Fruit fly (Drosophila melanogaster): ENCODE measurements around the gene CG5835.

Gene CG5835

DNA sequence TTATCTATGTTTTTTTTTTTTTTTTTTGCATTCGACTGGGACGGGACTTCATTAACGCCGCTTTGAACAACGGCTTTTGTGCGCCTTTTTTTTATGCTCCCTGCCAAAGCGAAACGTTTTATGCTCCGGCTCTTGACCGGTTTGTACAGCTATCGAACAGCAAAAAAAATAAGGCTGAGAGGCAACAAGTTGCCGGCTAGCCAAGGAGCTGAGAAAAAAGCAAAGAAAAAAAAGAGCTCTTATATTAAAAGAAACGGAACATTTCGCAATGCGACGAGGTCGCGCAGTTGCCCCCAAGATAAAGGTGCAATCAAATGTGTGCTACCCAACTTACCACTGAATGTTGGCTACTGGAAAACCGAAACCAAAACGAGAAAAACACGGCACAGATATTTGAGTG, 47.0 kb downstream of the CG5835 start:
- no peak for TF ChIP-seq noc (tag; optimal IDR thresholded peaks at IDR 0.05)

DNA sequence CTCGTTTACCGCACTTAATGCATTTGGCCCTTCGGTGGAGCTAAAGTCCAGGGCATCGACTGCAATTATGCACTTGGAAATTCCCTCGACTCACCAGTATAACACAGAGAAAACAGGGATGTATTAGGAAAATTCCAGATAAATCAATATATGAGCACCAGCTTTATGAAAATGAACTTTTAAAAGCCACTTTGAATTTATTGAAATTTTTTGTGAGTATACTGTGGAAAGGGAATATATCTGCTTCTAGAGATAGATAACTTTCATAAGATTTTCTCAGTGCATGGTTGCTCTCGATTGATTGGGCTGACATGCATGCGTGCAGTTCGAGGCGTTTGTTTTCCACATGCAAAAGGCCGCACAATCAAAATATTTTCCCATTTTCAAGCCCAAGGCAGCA, 47.7 kb downstream of the CG5835 start:
- no peak for TF ChIP-seq noc (tag; optimal IDR thresholded peaks at IDR 0.05)

DNA sequence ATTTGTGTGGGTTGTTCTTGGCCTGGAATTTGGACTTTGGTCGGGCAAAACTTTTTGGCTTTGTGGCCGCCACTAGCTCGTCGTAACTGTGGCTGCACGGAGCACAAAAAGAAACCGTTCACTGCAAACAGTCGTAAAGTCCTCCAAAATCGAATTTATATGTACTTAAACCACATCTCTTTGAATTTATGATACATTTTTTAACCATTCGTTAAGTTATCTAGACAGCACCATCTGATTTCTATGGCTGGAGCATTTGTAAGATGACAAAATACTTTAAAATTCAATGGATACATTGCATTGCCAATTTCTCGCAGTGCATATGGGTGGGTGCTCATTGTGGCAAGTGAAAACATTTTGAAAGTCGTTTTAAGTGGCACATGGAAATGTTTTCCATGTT, 49.4 kb downstream of the CG5835 start:
- no peak for TF ChIP-seq noc (tag; optimal IDR thresholded peaks at IDR 0.05)

DNA sequence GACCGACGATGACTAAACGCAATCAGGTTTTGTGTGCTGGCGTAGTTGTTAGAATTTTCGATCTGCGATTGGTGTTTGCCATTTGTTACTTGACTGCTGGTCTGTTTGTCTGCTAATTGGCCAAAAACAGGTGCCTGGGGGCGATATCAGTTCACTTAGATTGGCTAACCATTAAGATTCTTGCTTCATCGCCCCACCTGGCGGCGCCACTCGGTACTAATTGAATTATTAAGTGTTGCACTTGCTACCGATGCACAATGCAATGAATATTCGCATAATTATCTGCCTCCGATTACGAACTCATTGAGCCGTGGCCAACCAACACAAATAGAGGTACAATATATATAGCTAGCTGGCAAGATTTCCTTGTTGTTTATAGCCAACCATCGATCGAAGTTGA, 50.3 kb downstream of the CG5835 start:
- TF ChIP-seq noc (tag; optimal IDR thresholded peaks at IDR 0.05): no peak

DNA sequence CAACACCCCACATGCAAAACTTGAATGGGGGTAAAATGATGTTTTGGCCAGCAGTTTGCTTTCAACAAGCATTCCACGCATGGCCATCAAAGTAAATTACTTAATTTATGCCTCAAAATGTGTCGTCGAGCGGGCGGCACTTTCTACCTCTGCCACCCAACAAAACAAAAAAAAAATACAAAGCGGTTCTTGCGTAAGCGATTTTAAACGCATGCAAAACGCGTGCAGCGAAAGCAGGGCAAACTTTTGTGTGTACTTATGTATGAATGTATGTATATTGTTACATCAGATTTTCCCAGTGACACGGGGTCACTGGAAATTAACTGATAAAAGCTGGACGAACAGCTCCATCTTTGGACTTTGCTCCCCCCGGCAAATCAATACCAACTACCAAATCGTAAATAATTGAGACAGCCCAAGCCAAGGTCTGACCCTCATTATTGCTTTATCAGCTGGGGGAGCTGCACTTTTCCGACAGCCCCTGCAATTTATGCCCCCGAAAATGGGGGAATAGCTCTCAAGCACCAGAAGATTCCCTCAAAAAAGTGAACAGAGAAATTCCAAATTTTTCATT, 52.1 kb downstream of the CG5835 start:
- no peak for TF ChIP-seq noc (tag; optimal IDR thresholded peaks at IDR 0.05)

DNA sequence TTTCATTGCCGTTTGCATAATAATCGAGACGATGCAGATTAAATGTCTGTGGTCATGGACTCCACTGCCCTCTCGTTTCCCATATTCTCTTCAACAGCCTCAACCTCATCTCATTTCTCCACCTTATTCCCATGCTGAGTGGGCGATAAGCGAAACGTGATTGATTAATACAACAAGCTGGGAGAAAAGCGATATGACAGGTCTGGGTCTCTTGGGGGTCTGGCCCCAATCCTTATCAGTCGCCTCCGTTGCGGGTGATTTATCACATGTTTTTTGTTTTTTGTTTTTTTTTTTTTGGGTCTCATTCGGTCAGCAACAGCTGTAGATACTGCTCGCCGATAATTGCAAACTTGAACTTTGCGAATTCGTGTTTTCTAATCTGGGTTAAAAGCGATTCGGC, 53.4 kb downstream of the CG5835 start:
- no peak for TF ChIP-seq noc (tag; optimal IDR thresholded peaks at IDR 0.05)
